Worm (Caenorhabditis elegans) whole organism, L4 larva: ENCODE data around the gene set-12.

Experiments
- ama-1 ChIP-seq: fragments of 150-350 bp; optimal IDR thresholded peaks from 2 replicates; lab custom pipeline; 2014; ENCODE audit warnings: inconsistent platforms, mixed read lengths
- daf-12 ChIP-seq: fragments of 150-350 bp; optimal IDR thresholded peaks from 2 replicates; lab custom pipeline; 2014; ENCODE audit warnings: missing biosample characterization, missing genetic modification reagents, missing genetic modification characterization
- fkh-10 ChIP-seq: fragments of 150-350 bp; optimal IDR thresholded peaks from 2 replicates; lab custom pipeline; 2014; ENCODE audit warnings: missing biosample characterization, missing genetic modification reagents, missing genetic modification characterization
- lin-1 ChIP-seq: fragments of 200-800 bp; sonication (Bioruptor generic); IDR thresholded peaks from 2 replicates; pipeline ENCODE4 v1.3.6; 2022; ENCODE audit warnings: missing genetic modification reagents, missing genetic modification characterization, missing compliant biosample characterization
- lin-13 ChIP-seq: fragments of 150-350 bp; optimal IDR thresholded peaks from 2 replicates; lab custom pipeline; 2014; ENCODE audit warnings: missing biosample characterization, missing genetic modification reagents, missing genetic modification characterization
- nhr-11 ChIP-seq: fragments of 150-350 bp; optimal IDR thresholded peaks from 2 replicates; lab custom pipeline; 2014; ENCODE audit warnings: missing biosample characterization, missing genetic modification characterization
- nhr-41 ChIP-seq: fragments of 200-800 bp; sonication (Bioruptor generic); IDR thresholded peaks from 2 replicates; pipeline ENCODE4 v1.3.6; 2022; ENCODE audit warnings: missing genetic modification reagents, missing genetic modification characterization, missing compliant biosample characterization
- nhr-6 ChIP-seq: fragments of 150-350 bp; optimal IDR thresholded peaks from 2 replicates; lab custom pipeline; 2014; ENCODE audit warnings: missing biosample characterization, missing genetic modification characterization
- pha-4 ChIP-seq, 2 experiments: fragments of 150-350 bp in 1 of 2; fragments of 200-800 bp in 1 of 2; sonication (Bioruptor generic) in 1 of 2; IDR thresholded peaks in 1 of 2; optimal IDR thresholded peaks in 1 of 2; 2 replicates each; pipeline versions ENCODE4 v1.3.6 to Lab custom; 2014 to 2022; ENCODE audit warnings: missing genetic modification characterization in 2 of 2, missing genetic modification reagents in 2 of 2, missing biosample characterization in 1 of 2, missing compliant biosample characterization in 1 of 2
- pqm-1 ChIP-seq: sonication (generic microtip); optimal IDR thresholded peaks from 2 replicates; lab custom pipeline; 2017; ENCODE audit warnings: missing biosample characterization, missing genetic modification characterization
- set-16 ChIP-seq: fragments of 200-800 bp; sonication (Bioruptor generic); IDR thresholded peaks from 2 replicates; pipeline ENCODE4 v1.3.6; 2022; ENCODE audit warnings: missing genetic modification reagents, missing genetic modification characterization, missing compliant biosample characterization
- unc-62 ChIP-seq, 3 experiments: fragments of 150-350 bp in 1 of 3; sonication (generic microtip); optimal IDR thresholded peaks in 2 of 3; peaks in 1 of 3; 1 replicate in 1 of 3; 2 replicates in 2 of 3; lab custom pipeline; 2014 to 2017; ENCODE audit warnings: missing biosample characterization in 3 of 3, missing genetic modification characterization in 3 of 3, missing genetic modification reagents in 3 of 3, missing genotype in 1 of 3

- no peak for TF ChIP-seq lin-13 (GFP tag; lab: Kevin White, UChicago)
- no peak for TF ChIP-seq pha-4 (GFP tag; IDR thresholded peaks at IDR 0.05; lab: Robert Waterston, UW)
- TF ChIP-seq pha-4 (tag; optimal IDR thresholded peaks at IDR 0.05; lab: Kevin White, UChicago), result no peak
- no peak for TF ChIP-seq nhr-41
- TF ChIP-seq set-16, result no peak
- TF ChIP-seq nhr-6, result no peak
- TF ChIP-seq nhr-11 (tag; lab: Kevin White, UChicago), result no peak
- TF ChIP-seq fkh-10 (GFP tag; lab: Kevin White, UChicago), result no peak
- peak in 1 of 2 experiments; percentile 24 for TF ChIP-seq unc-62 (GFP tag; optimal IDR thresholded peaks at IDR 0.05 in 1 of 2; lab: Kevin White, UChicago)
- TF ChIP-seq unc-62 (tag; optimal IDR thresholded peaks at IDR 0.05; lab: Kevin White, UChicago), result no peak
- no peak for TF ChIP-seq ama-1 (lab: Kevin White, UChicago)
- TF ChIP-seq pqm-1 (tag; lab: Kevin White, UChicago), result no peak
- no peak for TF ChIP-seq daf-12
- no peak for TF ChIP-seq lin-1 (GFP tag; lab: Robert Waterston, UW)
Observed at ce11 chrX:7750084-7750483, 14.0 kb upstream of the set-12 start.
